Fruit fly (Drosophila melanogaster) whole organism, prepupa: ENCODE results near the gene CG9166.
A peak's percentile ranks its signal among the peaks of the same experiment; 100 is the strongest.

Experiments
- CG10631 ChIP-seq: fragments of 200-800 bp; sonication (Bioruptor generic); optimal IDR thresholded peaks from 2 replicates; lab custom pipeline; 2016; ENCODE audit warnings: missing biosample characterization, missing genetic modification characterization
- CG10669 ChIP-seq: fragments of 200-800 bp; sonication (Bioruptor generic); optimal IDR thresholded peaks from 3 replicates; lab custom pipeline; 2018; ENCODE audit warnings: missing biosample characterization, mild to moderate bottlenecking, missing genetic modification characterization, moderate library complexity
- CG11762 ChIP-seq: fragments of 200-800 bp; sonication (Bioruptor generic); optimal IDR thresholded peaks from 3 replicates; lab custom pipeline; 2016; ENCODE audit warnings: missing biosample characterization, missing genetic modification characterization; ENCODE audit not compliant: insufficient read depth
- CG11902 ChIP-seq: fragments of 200-800 bp; sonication (Bioruptor generic); optimal IDR thresholded peaks from 3 replicates; lab custom pipeline; 2016; ENCODE audit warnings: missing biosample characterization, missing genetic modification characterization
- CG16779 ChIP-seq: fragments of 200-800 bp; sonication (Bioruptor generic); optimal IDR thresholded peaks from 3 replicates; lab custom pipeline; 2017; ENCODE audit warnings: missing biosample characterization, mild to moderate bottlenecking, missing genetic modification characterization
- CG3032 ChIP-seq: fragments of 200-800 bp; optimal IDR thresholded peaks from 2 replicates; lab custom pipeline; 2019; ENCODE audit warnings: missing biosample characterization, mild to moderate bottlenecking, missing genetic modification characterization, moderate library complexity
- CG31627 ChIP-seq: fragments of 200-800 bp; sonication (Bioruptor generic); optimal IDR thresholded peaks from 3 replicates; lab custom pipeline; 2016; ENCODE audit warnings: missing biosample characterization, missing genetic modification characterization
- CG32006 ChIP-seq: fragments of 200-800 bp; sonication (Bioruptor generic); optimal IDR thresholded peaks from 3 replicates; lab custom pipeline; 2017; ENCODE audit warnings: missing biosample characterization, mild to moderate bottlenecking, missing genetic modification characterization
- CG34406 ChIP-seq: fragments of 200-800 bp; sonication (Bioruptor generic); optimal IDR thresholded peaks from 3 replicates; lab custom pipeline; 2016; ENCODE audit warnings: missing biosample characterization, missing genetic modification characterization
- CG3919 ChIP-seq: fragments of 200-800 bp; sonication (Bioruptor generic); optimal IDR thresholded peaks from 3 replicates; lab custom pipeline; 2016; ENCODE audit warnings: missing biosample characterization, missing genetic modification characterization
- CG4318 ChIP-seq: fragments of 200-800 bp; sonication (Bioruptor generic); optimal IDR thresholded peaks from 3 replicates; lab custom pipeline; 2017; ENCODE audit warnings: missing biosample characterization, mild to moderate bottlenecking, missing genetic modification characterization
- CG6163 ChIP-seq: fragments of 200-800 bp; sonication (Bioruptor generic); IDR thresholded peaks from 3 replicates; pipeline ENCODE4 v1.3.6; 2022; ENCODE audit warnings: missing biosample characterization, missing genetic modification characterization
- CG6276 ChIP-seq: fragments of 200-800 bp; sonication (Bioruptor generic); optimal IDR thresholded peaks from 2 replicates; lab custom pipeline; 2017; ENCODE audit warnings: missing biosample characterization, mild to moderate bottlenecking, missing genetic modification characterization
- CG6808 ChIP-seq: fragments of 200-800 bp; sonication (Bioruptor generic); optimal IDR thresholded peaks from 3 replicates; lab custom pipeline; 2017; ENCODE audit warnings: missing biosample characterization, missing genetic modification characterization, mild to moderate bottlenecking, moderate library complexity, missing genetic modification reagents
- CG6854 ChIP-seq: fragments of 200-800 bp; sonication (Bioruptor generic); optimal IDR thresholded peaks from 2 replicates; lab custom pipeline; 2017; ENCODE audit warnings: missing biosample characterization, mild to moderate bottlenecking, missing genetic modification characterization
- CG7368 ChIP-seq: fragments of 200-800 bp; sonication (Bioruptor generic); optimal IDR thresholded peaks from 3 replicates; lab custom pipeline; 2016; ENCODE audit warnings: missing biosample characterization, missing genetic modification characterization
- CG8119 ChIP-seq: fragments of 200-800 bp; sonication (Bioruptor generic); IDR thresholded peaks from 3 replicates; pipeline ENCODE4 v1.3.6; 2022; ENCODE audit warnings: missing biosample characterization, missing genetic modification characterization
- CG8319 ChIP-seq: fragments of 200-800 bp; sonication (Bioruptor generic); optimal IDR thresholded peaks from 3 replicates; lab custom pipeline; 2016; ENCODE audit warnings: missing biosample characterization, missing genetic modification characterization
- CG9139 ChIP-seq: fragments of 200-800 bp; sonication (Bioruptor generic); optimal IDR thresholded peaks from 3 replicates; lab custom pipeline; 2017; ENCODE audit warnings: missing biosample characterization, mild to moderate bottlenecking, missing genetic modification characterization
- Eip78C ChIP-seq: fragments of 200-800 bp; sonication (Bioruptor generic); peaks from one replicate; lab custom pipeline; 2016; ENCODE audit warnings: missing biosample characterization, missing genetic modification characterization
- Eip93F ChIP-seq: fragments of 200-800 bp; sonication (Bioruptor generic); optimal IDR thresholded peaks from 2 replicates; lab custom pipeline; 2016; ENCODE audit warnings: missing biosample characterization, mild to moderate bottlenecking, missing genetic modification characterization
- Ets21C ChIP-seq: fragments of 200-800 bp; sonication (Bioruptor generic); optimal IDR thresholded peaks from 3 replicates; lab custom pipeline; 2016; ENCODE audit warnings: missing biosample characterization, missing genetic modification characterization
- Ets96B ChIP-seq: fragments of 200-800 bp; optimal IDR thresholded peaks from 2 replicates; lab custom pipeline; 2019; ENCODE audit warnings: missing biosample characterization, mild to moderate bottlenecking, missing genetic modification characterization, moderate library complexity
- Gug ChIP-seq: fragments of 200-800 bp; sonication (Bioruptor generic); IDR thresholded peaks from 2 replicates; pipeline ENCODE4 v1.3.6; 2022; ENCODE audit warnings: missing biosample characterization, missing genetic modification characterization
- Hr4 ChIP-seq: fragments of 200-800 bp; sonication (Bioruptor generic); optimal IDR thresholded peaks from 3 replicates; lab custom pipeline; 2016; ENCODE audit warnings: missing biosample characterization, missing genetic modification characterization
- Lpt ChIP-seq: fragments of 200-800 bp; sonication (Bioruptor generic); optimal IDR thresholded peaks from 3 replicates; lab custom pipeline; 2016; ENCODE audit warnings: missing biosample characterization, missing genetic modification characterization
- OdsH ChIP-seq: fragments of 200-800 bp; sonication (Bioruptor generic); optimal IDR thresholded peaks from 3 replicates; lab custom pipeline; 2016; ENCODE audit warnings: missing biosample characterization, missing genetic modification characterization
- Smox ChIP-seq: fragments of 200-800 bp; sonication (Bioruptor generic); optimal IDR thresholded peaks from 3 replicates; lab custom pipeline; 2016; ENCODE audit warnings: missing biosample characterization, missing genetic modification characterization
- Sox102F ChIP-seq: fragments of 200-800 bp; sonication (Bioruptor generic); optimal IDR thresholded peaks from 2 replicates; lab custom pipeline; 2016; ENCODE audit warnings: missing biosample characterization, mild to moderate bottlenecking, missing genetic modification characterization
- Sox15 ChIP-seq: fragments of 200-800 bp; sonication (Bioruptor generic); optimal IDR thresholded peaks from 3 replicates; lab custom pipeline; 2016; ENCODE audit warnings: missing biosample characterization, missing genetic modification characterization
- achi ChIP-seq: fragments of 200-800 bp; sonication (Bioruptor generic); optimal IDR thresholded peaks from 3 replicates; lab custom pipeline; 2016; ENCODE audit warnings: missing biosample characterization, missing genetic modification characterization
- acj6 ChIP-seq: fragments of 200-800 bp; sonication (Bioruptor generic); optimal IDR thresholded peaks from 3 replicates; lab custom pipeline; 2016; ENCODE audit warnings: missing biosample characterization, missing genetic modification characterization
- cyc ChIP-seq: fragments of 200-800 bp; sonication (Bioruptor generic); optimal IDR thresholded peaks from 3 replicates; lab custom pipeline; 2016; ENCODE audit warnings: missing biosample characterization, missing genetic modification characterization
- dac ChIP-seq: fragments of 200-800 bp; sonication (Bioruptor generic); optimal IDR thresholded peaks from 2 replicates; lab custom pipeline; 2017; ENCODE audit warnings: missing biosample characterization, mild to moderate bottlenecking, missing genetic modification characterization
- dsx ChIP-seq: fragments of 200-800 bp; optimal IDR thresholded peaks from 3 replicates; lab custom pipeline; 2019; ENCODE audit warnings: missing biosample characterization, mild to moderate bottlenecking, missing genetic modification characterization, moderate library complexity; ENCODE audit not compliant: poor library complexity, severe bottlenecking
- eg ChIP-seq: fragments of 200-800 bp; sonication (Bioruptor generic); IDR thresholded peaks from 3 replicates; pipeline ENCODE4 v1.3.6; 2022; ENCODE audit warnings: missing biosample characterization, missing genetic modification characterization
- esn ChIP-seq: fragments of 200-800 bp; sonication (Bioruptor generic); optimal IDR thresholded peaks from 2 replicates; lab custom pipeline; 2016; ENCODE audit warnings: missing biosample characterization, mild to moderate bottlenecking, missing genetic modification characterization, moderate library complexity
- fd59A ChIP-seq: fragments of 200-800 bp; sonication (Bioruptor generic); optimal IDR thresholded peaks from 2 replicates; lab custom pipeline; 2017; ENCODE audit warnings: missing biosample characterization, mild to moderate bottlenecking, missing genetic modification characterization, missing genetic modification reagents
- fd85E ChIP-seq: fragments of 200-800 bp; sonication (Bioruptor generic); optimal IDR thresholded peaks from 3 replicates; lab custom pipeline; 2016; ENCODE audit warnings: missing biosample characterization, missing genetic modification characterization
- fkh ChIP-seq: fragments of 200-800 bp; sonication (Bioruptor generic); optimal IDR thresholded peaks from 3 replicates; lab custom pipeline; 2017; ENCODE audit warnings: missing biosample characterization, mild to moderate bottlenecking, missing genetic modification characterization, moderate library complexity
- lz ChIP-seq: fragments of 200-800 bp; sonication (Bioruptor generic); optimal IDR thresholded peaks from 3 replicates; lab custom pipeline; 2016; ENCODE audit warnings: missing biosample characterization, missing genetic modification characterization
- net ChIP-seq: fragments of 200-800 bp; sonication (Bioruptor generic); optimal IDR thresholded peaks from 3 replicates; lab custom pipeline; 2016; ENCODE audit warnings: missing biosample characterization, missing genetic modification characterization
- pdm3 ChIP-seq: fragments of 200-800 bp; sonication (Bioruptor generic); optimal IDR thresholded peaks from 3 replicates; lab custom pipeline; 2016; ENCODE audit warnings: missing biosample characterization, missing genetic modification characterization
- spab ChIP-seq: fragments of 200-800 bp; sonication (Bioruptor generic); optimal IDR thresholded peaks from 2 replicates; lab custom pipeline; 2017; ENCODE audit warnings: missing biosample characterization, mild to moderate bottlenecking, missing genetic modification characterization, missing genetic modification reagents
- svp ChIP-seq: fragments of 200-800 bp; sonication (Bioruptor generic); peaks from one replicate; lab custom pipeline; 2016; ENCODE audit warnings: missing biosample characterization, missing genetic modification characterization
- topi ChIP-seq: fragments of 200-800 bp; sonication (Bioruptor generic); optimal IDR thresholded peaks from 3 replicates; lab custom pipeline; 2016; ENCODE audit warnings: missing biosample characterization, missing genetic modification characterization
- vri ChIP-seq: fragments of 200-800 bp; sonication (Bioruptor generic); optimal IDR thresholded peaks from 3 replicates; lab custom pipeline; 2016; ENCODE audit warnings: missing biosample characterization, mild to moderate bottlenecking, missing genetic modification characterization

Gene CG9166

dm6 chr3L:1334571-1335427 lies 16.1 kb upstream of the CG9166 start, which contains the start of the genes Hmbs and CG2211 (continued):
- TF ChIP-seq Ets96B (tag; lab: Kevin White, UChicago) (peak; percentile 81), fkh (GFP tag; lab: Kevin White, UChicago) (peak; percentile 22), Smox (GFP tag; lab: Kevin White, UChicago) (no peak), Sox15 (GFP tag; lab: Kevin White, UChicago) (peak; percentile 58), CG3032 (peak; percentile 83), CG11762 (GFP tag; lab: Kevin White, UChicago) (no peak), topi (GFP tag; lab: Kevin White, UChicago) (peak; percentile 80), vri (peak; percentile 20), net (GFP tag; lab: Kevin White, UChicago) (no peak), esn (GFP tag; lab: Kevin White, UChicago) (peak; percentile 76), acj6 (no peak), spab (GFP tag; lab: Kevin White, UChicago) (no peak), CG4318 (GFP tag; lab: Kevin White, UChicago) (no peak), Sox102F (GFP tag; lab: Kevin White, UChicago) (no peak), cyc (GFP tag; lab: Kevin White, UChicago) (peak; percentile 85), achi (peak; percentile 77), lz (GFP tag; lab: Kevin White, UChicago) (peak; percentile 72), CG10631 (GFP tag; lab: Kevin White, UChicago) (peak; percentile 76), Gug (GFP tag; lab: Robert Waterston, UW) (peak; percentile 64), Eip93F (GFP tag; lab: Kevin White, UChicago) (no peak), CG31627 (GFP tag; lab: Kevin White, UChicago) (peak; percentile 89), CG34406 (no peak), dsx (GFP tag; lab: Kevin White, UChicago) (peak; percentile 71), CG7368 (GFP tag; lab: Kevin White, UChicago) (peak; percentile 59), OdsH (no peak), CG6854 (GFP tag; lab: Kevin White, UChicago) (peak; percentile 73), CG9139 (GFP tag; lab: Kevin White, UChicago) (no peak), Eip78C (GFP tag; lab: Kevin White, UChicago) (peak; percentile 92), CG32006 (no peak), fd85E (GFP tag; lab: Kevin White, UChicago) (peak; percentile 16), CG11902 (GFP tag; lab: Kevin White, UChicago) (peak; percentile 68)

dm6 chr3L:1335428-1335764 lies 15.5 kb upstream of the CG9166 start:
- TF ChIP-seq Ets21C (no peak), Hr4 (GFP tag; lab: Kevin White, UChicago) (peak; percentile 86), CG4318 (GFP tag; lab: Kevin White, UChicago) (no peak), dac (GFP tag; lab: Kevin White, UChicago) (peak; percentile 27), Eip78C (GFP tag; lab: Kevin White, UChicago) (peak; percentile 94), fd85E (GFP tag; lab: Kevin White, UChicago) (no peak), CG8319 (no peak), CG8119 (peak; percentile 61; the same call in 1 of the 3 replicates), spab (GFP tag; lab: Kevin White, UChicago) (no peak), eg (peak; percentile 85), CG6276 (GFP tag; lab: Kevin White, UChicago) (no peak), fkh (GFP tag; lab: Kevin White, UChicago) (no peak), fd59A (GFP tag; lab: Kevin White, UChicago) (no peak), CG3919 (GFP tag; lab: Kevin White, UChicago) (peak; percentile 69), CG32006 (peak; percentile 67), Eip93F (GFP tag; lab: Kevin White, UChicago) (no peak), Smox (GFP tag; lab: Kevin White, UChicago) (no peak), CG10669 (GFP tag; lab: Kevin White, UChicago) (peak; percentile 16), dsx (GFP tag; lab: Kevin White, UChicago) (no peak), CG11762 (GFP tag; lab: Kevin White, UChicago) (peak; percentile 26), Lpt (GFP tag; lab: Kevin White, UChicago) (peak; percentile 62), CG10631 (GFP tag; lab: Kevin White, UChicago) (peak; percentile 26), svp (GFP tag; lab: Kevin White, UChicago) (peak; percentile 88), CG3032 (no peak), CG6163 (GFP tag; lab: Robert Waterston, UW) (peak; percentile 81), OdsH (peak; percentile 59), CG16779 (tag; lab: Kevin White, UChicago) (no peak), pdm3 (peak; percentile 60), CG6808 (GFP tag; lab: Kevin White, UChicago) (no peak), vri (peak; percentile 90), topi (GFP tag; lab: Kevin White, UChicago) (peak; percentile 63)
